Fruit fly (Drosophila melanogaster): ENCODE results near the gene Men-b.

Men-b gene

DNA sequence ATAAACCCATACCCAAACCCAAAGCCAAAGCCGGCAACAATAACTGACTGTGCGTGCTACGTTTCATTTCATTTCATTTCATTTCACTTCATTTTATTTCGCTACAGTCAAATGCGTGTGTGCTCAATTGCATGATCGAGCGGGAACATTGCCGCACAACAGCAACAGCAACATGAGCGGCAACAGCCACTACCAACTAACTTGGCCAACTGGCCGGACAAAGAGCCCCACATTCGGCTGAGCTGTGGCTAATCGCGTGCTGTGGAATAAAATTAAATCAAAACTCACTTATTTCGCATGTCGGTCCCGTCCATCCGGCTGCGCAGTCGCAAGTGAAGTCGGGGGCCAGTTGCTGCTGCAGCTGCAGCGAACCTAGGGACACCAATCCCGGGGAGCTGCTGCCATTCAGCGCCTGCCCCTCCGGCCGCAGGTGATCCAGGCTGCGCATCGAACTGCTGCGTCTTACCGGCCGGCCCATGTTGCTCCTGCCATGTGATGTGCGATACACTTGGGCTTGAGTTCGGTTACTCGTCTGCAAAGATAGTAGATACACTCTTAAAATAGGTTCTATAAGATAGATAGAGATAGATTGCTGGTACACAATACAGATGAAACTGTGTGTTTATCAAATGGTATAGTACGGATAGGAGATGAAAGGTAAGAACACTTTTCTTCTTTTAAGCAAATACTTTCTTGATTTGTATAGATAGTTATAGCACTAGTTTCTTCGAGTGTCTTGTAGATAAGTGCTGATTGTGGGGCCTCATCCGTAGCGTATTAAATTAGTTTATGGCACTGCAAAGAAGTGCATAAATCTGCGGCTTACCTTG is 27.3 kb downstream of the Men-b start:
- TF ChIP-seq Clk (GFP tag; optimal IDR thresholded peaks at IDR 0.05): no peak
- TF ChIP-seq pad (GFP tag; optimal IDR thresholded peaks at IDR 0.05): no peak

DNA sequence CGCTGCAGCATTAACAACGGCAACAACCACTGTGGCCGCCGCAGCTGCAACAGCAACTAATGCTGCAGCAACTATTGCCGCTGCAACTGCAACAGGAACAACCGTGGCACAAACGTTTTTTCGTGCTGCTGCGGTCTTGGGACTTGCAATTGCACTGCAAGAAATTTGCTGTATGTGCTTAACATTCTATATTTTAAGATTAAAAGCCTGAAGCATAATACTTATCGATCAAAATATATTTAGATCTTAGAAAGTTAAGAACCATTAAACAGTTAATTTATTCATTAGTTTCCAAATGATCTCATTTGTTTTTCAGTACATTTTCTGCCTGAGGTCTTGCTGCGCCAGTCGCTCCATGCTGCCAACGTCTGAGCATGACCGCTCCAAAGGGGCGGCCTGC is 29.6 kb downstream of the Men-b start:
- no peak for TF ChIP-seq kay (GFP tag; ENCODE audit: borderline replicate concordance)
- no peak for TF ChIP-seq Clk (GFP tag; optimal IDR thresholded peaks at IDR 0.05)
- TF ChIP-seq tj (GFP tag; optimal IDR thresholded peaks at IDR 0.05): no peak
- no peak for TF ChIP-seq CG11617 (GFP tag; optimal IDR thresholded peaks at IDR 0.05)
- TF ChIP-seq CG1620 (GFP tag; optimal IDR thresholded peaks at IDR 0.05): no peak
- TF ChIP-seq CG33017 (tag; optimal IDR thresholded peaks at IDR 0.05): no peak

DNA sequence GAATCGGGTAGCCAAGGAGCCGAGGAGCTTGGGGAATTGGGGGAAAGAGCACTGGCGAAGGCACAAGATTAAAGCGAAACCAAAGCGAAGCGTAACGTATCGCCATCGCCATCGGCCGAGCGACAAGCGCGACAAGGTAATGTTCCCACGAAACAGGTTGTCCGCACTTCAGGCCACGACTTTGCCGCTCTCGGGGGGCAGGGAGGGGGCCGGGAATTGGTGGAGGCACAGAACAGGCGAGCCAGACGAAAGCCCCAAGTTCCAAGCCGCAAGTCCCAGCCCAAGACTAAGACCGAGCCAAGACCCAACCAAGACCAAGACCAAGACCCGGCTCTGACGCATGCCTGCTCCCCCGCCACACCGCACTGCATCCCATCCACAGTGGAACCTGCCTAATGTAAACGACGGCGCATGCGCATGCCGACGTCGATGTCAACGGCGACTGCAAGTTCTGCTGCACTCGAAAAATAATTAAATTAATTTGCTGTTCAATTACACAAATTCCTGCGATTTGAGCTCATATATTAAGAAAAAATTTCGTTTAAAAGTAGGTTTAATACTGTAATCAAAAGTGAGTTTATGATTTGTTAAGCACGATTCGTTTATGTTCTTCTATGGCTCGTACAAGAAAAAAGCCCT is 34.6 kb downstream of the Men-b start:
- TF ChIP-seq CG14711 (tag; optimal IDR thresholded peaks at IDR 0.05) (no peak), cic (GFP tag; optimal IDR thresholded peaks at IDR 0.05) (no peak), toe (GFP tag; optimal IDR thresholded peaks at IDR 0.05) (no peak), CG33017 (tag; optimal IDR thresholded peaks at IDR 0.05) (no peak), ovo (GFP tag; optimal IDR thresholded peaks at IDR 0.05) (no peak), Clk (GFP tag; optimal IDR thresholded peaks at IDR 0.05) (no peak), pad (GFP tag; optimal IDR thresholded peaks at IDR 0.05) (no peak), tj (GFP tag; optimal IDR thresholded peaks at IDR 0.05) (no peak), CG11617 (GFP tag; optimal IDR thresholded peaks at IDR 0.05) (no peak), CG7101 (tag; optimal IDR thresholded peaks at IDR 0.05) (no peak), CG7045 (GFP tag; optimal IDR thresholded peaks at IDR 0.05) (no peak), CG12768 (GFP tag; optimal IDR thresholded peaks at IDR 0.05) (no peak)

DNA sequence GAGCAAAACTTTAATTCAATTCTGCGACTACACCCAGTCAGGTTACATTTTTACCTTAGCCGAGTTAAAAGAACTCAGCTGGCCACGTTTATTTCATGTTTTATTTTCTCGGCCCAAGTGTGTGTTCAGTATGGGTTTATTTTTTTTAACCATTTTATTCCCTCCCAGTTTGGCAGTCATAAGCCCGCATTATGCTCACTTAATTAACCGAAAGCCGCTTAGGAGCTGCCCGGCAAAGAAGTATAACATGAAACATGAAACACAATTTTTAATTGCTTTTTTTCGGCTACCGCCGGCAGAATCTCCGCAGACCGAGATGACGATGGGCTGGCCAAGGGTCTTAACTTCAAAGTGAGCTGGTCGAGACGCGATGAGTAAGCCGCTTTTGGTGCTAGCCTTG is 35.4 kb downstream of the Men-b start:
- no peak for TF ChIP-seq CG7101 (tag; optimal IDR thresholded peaks at IDR 0.05)
- TF ChIP-seq kay (GFP tag; ENCODE audit: borderline replicate concordance): no peak
- no peak for TF ChIP-seq CG14711 (tag; optimal IDR thresholded peaks at IDR 0.05)
- TF ChIP-seq CG11617 (GFP tag; optimal IDR thresholded peaks at IDR 0.05): no peak
- TF ChIP-seq CG12768 (GFP tag; optimal IDR thresholded peaks at IDR 0.05): no peak
- no peak for TF ChIP-seq cnc (optimal IDR thresholded peaks at IDR 0.05)
- no peak for TF ChIP-seq Hr96 (GFP tag; optimal IDR thresholded peaks at IDR 0.05)
- TF ChIP-seq tj (GFP tag; optimal IDR thresholded peaks at IDR 0.05): no peak
- no peak for TF ChIP-seq bab1 (GFP tag; optimal IDR thresholded peaks at IDR 0.05)
- TF ChIP-seq CG1620 (GFP tag; optimal IDR thresholded peaks at IDR 0.05): no peak
- no peak for TF ChIP-seq CG5204 (GFP tag; optimal IDR thresholded peaks at IDR 0.05)
- no peak for TF ChIP-seq pad (GFP tag; optimal IDR thresholded peaks at IDR 0.05)
- TF ChIP-seq CG7045 (GFP tag; optimal IDR thresholded peaks at IDR 0.05): no peak
- TF ChIP-seq toe (GFP tag; optimal IDR thresholded peaks at IDR 0.05): no peak
- no peak for TF ChIP-seq Clk (GFP tag; optimal IDR thresholded peaks at IDR 0.05)
- TF ChIP-seq cic (GFP tag; optimal IDR thresholded peaks at IDR 0.05): no peak
- no peak for TF ChIP-seq Mnt (GFP tag; optimal IDR thresholded peaks at IDR 0.05)
- TF ChIP-seq CG33017 (tag; optimal IDR thresholded peaks at IDR 0.05): no peak
- no peak for TF ChIP-seq Crg-1 (GFP tag; optimal IDR thresholded peaks at IDR 0.05)

DNA sequence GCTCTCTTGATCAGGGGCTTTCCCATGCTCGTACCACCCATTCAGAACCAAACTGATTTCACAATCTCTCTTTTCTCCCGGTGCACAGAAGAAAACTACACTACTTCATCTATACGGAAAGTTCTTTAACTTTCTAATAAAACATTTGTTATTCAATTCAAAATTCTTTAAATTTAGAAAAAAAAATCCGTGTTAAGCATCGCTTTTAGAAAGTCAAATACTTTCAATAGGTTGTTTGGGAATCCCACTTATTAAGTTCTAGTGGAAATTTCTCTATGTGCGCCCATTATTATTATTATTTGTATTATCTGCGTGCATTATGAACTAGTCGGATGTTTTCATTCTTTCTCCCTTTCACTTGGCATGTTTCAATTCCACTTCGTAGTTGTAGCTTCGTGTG is 41.6 kb downstream of the Men-b start:
- no peak for TF ChIP-seq CG1620 (GFP tag; optimal IDR thresholded peaks at IDR 0.05)
- no peak for TF ChIP-seq CG12768 (GFP tag; optimal IDR thresholded peaks at IDR 0.05)
- no peak for TF ChIP-seq cnc (optimal IDR thresholded peaks at IDR 0.05)
- no peak for TF ChIP-seq toe (GFP tag; optimal IDR thresholded peaks at IDR 0.05)

DNA sequence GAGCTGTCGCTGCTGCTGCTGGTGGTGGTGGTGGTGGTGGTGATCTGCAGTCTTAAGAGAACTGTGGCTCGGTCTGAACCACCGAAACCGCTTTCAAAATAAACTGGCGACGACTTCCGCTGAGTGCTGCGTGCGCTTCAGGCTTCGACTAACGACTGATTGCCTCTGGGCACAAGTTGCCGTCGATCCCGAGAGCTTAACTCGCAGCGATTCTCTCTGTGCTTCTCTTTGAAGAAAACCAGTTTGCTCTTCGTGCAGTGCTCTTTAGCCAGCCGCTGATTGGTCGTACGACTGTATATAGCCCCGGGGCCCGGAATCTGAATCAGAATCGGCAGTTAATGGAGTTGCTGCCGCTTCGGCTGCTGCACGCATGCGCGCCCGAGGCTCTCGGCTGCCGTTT is 42.6 kb downstream of the Men-b start, which contains the start of gene Ser:
Gene Ser, minus strand, starts transcription at position 162 of the 400 bp plus-strand sequence.
- TF ChIP-seq CG7045 (GFP tag; optimal IDR thresholded peaks at IDR 0.05) (no peak), Mnt (GFP tag; optimal IDR thresholded peaks at IDR 0.05) (no peak), CG14711 (tag; optimal IDR thresholded peaks at IDR 0.05) (no peak), Hr96 (GFP tag; optimal IDR thresholded peaks at IDR 0.05) (no peak), cic (GFP tag; optimal IDR thresholded peaks at IDR 0.05) (no peak), CG5204 (GFP tag; optimal IDR thresholded peaks at IDR 0.05) (no peak)

DNA sequence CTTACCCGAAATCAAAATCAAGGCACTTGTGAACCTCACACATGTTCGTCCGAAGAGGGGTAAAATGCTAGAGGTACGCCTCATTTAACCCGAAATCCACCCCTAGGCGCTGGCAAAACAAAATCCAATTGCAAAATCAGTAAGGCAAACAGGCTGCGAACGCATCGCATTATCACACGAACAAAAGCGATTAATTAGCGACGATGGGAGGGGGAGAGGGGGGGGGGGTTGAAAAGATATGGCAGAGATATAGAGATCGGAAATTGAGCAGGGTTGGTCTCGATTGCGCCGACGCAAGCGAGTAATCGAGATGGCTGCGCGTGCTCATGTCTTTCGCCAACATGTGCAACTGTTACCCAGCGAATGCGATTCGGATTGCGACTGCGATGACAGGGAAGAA is 45.4 kb downstream of the Men-b start:
- TF ChIP-seq Mnt (GFP tag; optimal IDR thresholded peaks at IDR 0.05) (no peak), cnc (optimal IDR thresholded peaks at IDR 0.05) (no peak), CG7101 (tag; optimal IDR thresholded peaks at IDR 0.05) (no peak), bab1 (GFP tag; optimal IDR thresholded peaks at IDR 0.05) (no peak), CG5204 (GFP tag; optimal IDR thresholded peaks at IDR 0.05) (no peak), CG14711 (tag; optimal IDR thresholded peaks at IDR 0.05) (no peak), CG7045 (GFP tag; optimal IDR thresholded peaks at IDR 0.05) (no peak), CG12768 (GFP tag; optimal IDR thresholded peaks at IDR 0.05) (no peak), cic (GFP tag; optimal IDR thresholded peaks at IDR 0.05) (no peak)

Measured in whole organism, adult.